Fruit fly (Drosophila melanogaster) whole organism, prepupa: ENCODE results near the gene CG8353.
A peak's percentile ranks its signal among the peaks of the same experiment; 100 is the strongest.

Experiments used
- CG10631 ChIP-seq: fragments of 200-800 bp; sonication (Bioruptor generic); optimal IDR thresholded peaks from 2 replicates; lab custom pipeline; 2016; ENCODE audit warnings: missing biosample characterization, missing genetic modification characterization
- CG10669 ChIP-seq: fragments of 200-800 bp; sonication (Bioruptor generic); optimal IDR thresholded peaks from 3 replicates; lab custom pipeline; 2018; ENCODE audit warnings: missing biosample characterization, mild to moderate bottlenecking, missing genetic modification characterization, moderate library complexity
- CG11294 ChIP-seq: fragments of 200-800 bp; sonication (Bioruptor generic); IDR thresholded peaks from 2 replicates; pipeline ENCODE4 v1.3.6; 2022; ENCODE audit warnings: missing biosample characterization, missing genetic modification characterization
- CG11902 ChIP-seq: fragments of 200-800 bp; sonication (Bioruptor generic); optimal IDR thresholded peaks from 3 replicates; lab custom pipeline; 2016; ENCODE audit warnings: missing biosample characterization, missing genetic modification characterization
- CG15336 ChIP-seq: fragments of 200-800 bp; sonication (Bioruptor generic); IDR thresholded peaks from 2 replicates; pipeline ENCODE4 v1.3.6; 2022; ENCODE audit warnings: missing biosample characterization, missing genetic modification characterization
- CG1621 ChIP-seq: fragments of 200-800 bp; sonication (Bioruptor generic); optimal IDR thresholded peaks from 3 replicates; lab custom pipeline; 2018; ENCODE audit warnings: missing biosample characterization, mild to moderate bottlenecking, missing genetic modification characterization
- CG3032 ChIP-seq: fragments of 200-800 bp; optimal IDR thresholded peaks from 2 replicates; lab custom pipeline; 2019; ENCODE audit warnings: missing biosample characterization, mild to moderate bottlenecking, missing genetic modification characterization, moderate library complexity
- CG31627 ChIP-seq: fragments of 200-800 bp; sonication (Bioruptor generic); optimal IDR thresholded peaks from 3 replicates; lab custom pipeline; 2016; ENCODE audit warnings: missing biosample characterization, missing genetic modification characterization
- CG32006 ChIP-seq: fragments of 200-800 bp; sonication (Bioruptor generic); optimal IDR thresholded peaks from 3 replicates; lab custom pipeline; 2017; ENCODE audit warnings: missing biosample characterization, mild to moderate bottlenecking, missing genetic modification characterization
- CG3919 ChIP-seq: fragments of 200-800 bp; sonication (Bioruptor generic); optimal IDR thresholded peaks from 3 replicates; lab custom pipeline; 2016; ENCODE audit warnings: missing biosample characterization, missing genetic modification characterization
- CG4318 ChIP-seq: fragments of 200-800 bp; sonication (Bioruptor generic); optimal IDR thresholded peaks from 3 replicates; lab custom pipeline; 2017; ENCODE audit warnings: missing biosample characterization, mild to moderate bottlenecking, missing genetic modification characterization
- CG6163 ChIP-seq: fragments of 200-800 bp; sonication (Bioruptor generic); IDR thresholded peaks from 3 replicates; pipeline ENCODE4 v1.3.6; 2022; ENCODE audit warnings: missing biosample characterization, missing genetic modification characterization
- CG6276 ChIP-seq: fragments of 200-800 bp; sonication (Bioruptor generic); optimal IDR thresholded peaks from 2 replicates; lab custom pipeline; 2017; ENCODE audit warnings: missing biosample characterization, mild to moderate bottlenecking, missing genetic modification characterization
- CG6808 ChIP-seq: fragments of 200-800 bp; sonication (Bioruptor generic); optimal IDR thresholded peaks from 3 replicates; lab custom pipeline; 2017; ENCODE audit warnings: missing biosample characterization, missing genetic modification characterization, mild to moderate bottlenecking, moderate library complexity, missing genetic modification reagents
- CG6854 ChIP-seq: fragments of 200-800 bp; sonication (Bioruptor generic); optimal IDR thresholded peaks from 2 replicates; lab custom pipeline; 2017; ENCODE audit warnings: missing biosample characterization, mild to moderate bottlenecking, missing genetic modification characterization
- CG8632 ChIP-seq: fragments of 200-800 bp; sonication (Bioruptor generic); optimal IDR thresholded peaks from 3 replicates; lab custom pipeline; 2016; ENCODE audit warnings: missing biosample characterization, missing genetic modification characterization
- CG9139 ChIP-seq: fragments of 200-800 bp; sonication (Bioruptor generic); optimal IDR thresholded peaks from 3 replicates; lab custom pipeline; 2017; ENCODE audit warnings: missing biosample characterization, mild to moderate bottlenecking, missing genetic modification characterization
- Eip75B ChIP-seq: fragments of 200-800 bp; sonication (Bioruptor generic); optimal IDR thresholded peaks from 3 replicates; lab custom pipeline; 2016; ENCODE audit warnings: missing biosample characterization, missing genetic modification characterization
- Eip78C ChIP-seq: fragments of 200-800 bp; sonication (Bioruptor generic); peaks from one replicate; lab custom pipeline; 2016; ENCODE audit warnings: missing biosample characterization, missing genetic modification characterization
- Eip93F ChIP-seq: fragments of 200-800 bp; sonication (Bioruptor generic); optimal IDR thresholded peaks from 2 replicates; lab custom pipeline; 2016; ENCODE audit warnings: missing biosample characterization, mild to moderate bottlenecking, missing genetic modification characterization
- Hr38 ChIP-seq: sonication (Bioruptor generic); optimal IDR thresholded peaks from 2 replicates; lab custom pipeline; 2016; ENCODE audit warnings: missing biosample characterization, missing genetic modification characterization
- Hr39 ChIP-seq: fragments of 200-800 bp; sonication (Bioruptor generic); optimal IDR thresholded peaks from 2 replicates; lab custom pipeline; 2016; ENCODE audit warnings: missing biosample characterization, missing genetic modification characterization
- Met ChIP-seq: fragments of 200-800 bp; sonication (Bioruptor generic); optimal IDR thresholded peaks from 3 replicates; lab custom pipeline; 2016; ENCODE audit warnings: missing biosample characterization, missing genetic modification characterization
- OdsH ChIP-seq: fragments of 200-800 bp; sonication (Bioruptor generic); optimal IDR thresholded peaks from 3 replicates; lab custom pipeline; 2016; ENCODE audit warnings: missing biosample characterization, missing genetic modification characterization
- Sox102F ChIP-seq: fragments of 200-800 bp; sonication (Bioruptor generic); optimal IDR thresholded peaks from 2 replicates; lab custom pipeline; 2016; ENCODE audit warnings: missing biosample characterization, mild to moderate bottlenecking, missing genetic modification characterization
- Sox14 ChIP-seq: fragments of 200-800 bp; sonication (Bioruptor generic); optimal IDR thresholded peaks from 3 replicates; lab custom pipeline; 2016; ENCODE audit warnings: missing biosample characterization, missing genetic modification characterization
- achi ChIP-seq: fragments of 200-800 bp; sonication (Bioruptor generic); optimal IDR thresholded peaks from 3 replicates; lab custom pipeline; 2016; ENCODE audit warnings: missing biosample characterization, missing genetic modification characterization
- cyc ChIP-seq: fragments of 200-800 bp; sonication (Bioruptor generic); optimal IDR thresholded peaks from 3 replicates; lab custom pipeline; 2016; ENCODE audit warnings: missing biosample characterization, missing genetic modification characterization
- eg ChIP-seq: fragments of 200-800 bp; sonication (Bioruptor generic); IDR thresholded peaks from 3 replicates; pipeline ENCODE4 v1.3.6; 2022; ENCODE audit warnings: missing biosample characterization, missing genetic modification characterization
- fd85E ChIP-seq: fragments of 200-800 bp; sonication (Bioruptor generic); optimal IDR thresholded peaks from 3 replicates; lab custom pipeline; 2016; ENCODE audit warnings: missing biosample characterization, missing genetic modification characterization
- lz ChIP-seq: fragments of 200-800 bp; sonication (Bioruptor generic); optimal IDR thresholded peaks from 3 replicates; lab custom pipeline; 2016; ENCODE audit warnings: missing biosample characterization, missing genetic modification characterization
- pdm3 ChIP-seq: fragments of 200-800 bp; sonication (Bioruptor generic); optimal IDR thresholded peaks from 3 replicates; lab custom pipeline; 2016; ENCODE audit warnings: missing biosample characterization, missing genetic modification characterization
- salr ChIP-seq, 2 experiments: fragments of 200-800 bp; sonication (Bioruptor generic); optimal IDR thresholded peaks; 3 replicates each; lab custom pipeline; 2016 to 2018; ENCODE audit warnings: missing biosample characterization in 2 of 2, missing genetic modification characterization in 2 of 2, mild to moderate bottlenecking in 1 of 2
- spab ChIP-seq: fragments of 200-800 bp; sonication (Bioruptor generic); optimal IDR thresholded peaks from 2 replicates; lab custom pipeline; 2017; ENCODE audit warnings: missing biosample characterization, mild to moderate bottlenecking, missing genetic modification characterization, missing genetic modification reagents
- ss ChIP-seq, 2 experiments: fragments of 200-800 bp; sonication (Bioruptor generic); optimal IDR thresholded peaks; 2 replicates in 1 of 2; 3 replicates in 1 of 2; lab custom pipeline; 2017 to 2018; ENCODE audit warnings: mild to moderate bottlenecking in 2 of 2, missing biosample characterization in 2 of 2, missing genetic modification characterization in 2 of 2, moderate library complexity in 1 of 2
- svp ChIP-seq: fragments of 200-800 bp; sonication (Bioruptor generic); peaks from one replicate; lab custom pipeline; 2016; ENCODE audit warnings: missing biosample characterization, missing genetic modification characterization
- topi ChIP-seq: fragments of 200-800 bp; sonication (Bioruptor generic); optimal IDR thresholded peaks from 3 replicates; lab custom pipeline; 2016; ENCODE audit warnings: missing biosample characterization, missing genetic modification characterization
- vri ChIP-seq: fragments of 200-800 bp; sonication (Bioruptor generic); optimal IDR thresholded peaks from 3 replicates; lab custom pipeline; 2016; ENCODE audit warnings: missing biosample characterization, mild to moderate bottlenecking, missing genetic modification characterization

Gene CG8353

DNA sequence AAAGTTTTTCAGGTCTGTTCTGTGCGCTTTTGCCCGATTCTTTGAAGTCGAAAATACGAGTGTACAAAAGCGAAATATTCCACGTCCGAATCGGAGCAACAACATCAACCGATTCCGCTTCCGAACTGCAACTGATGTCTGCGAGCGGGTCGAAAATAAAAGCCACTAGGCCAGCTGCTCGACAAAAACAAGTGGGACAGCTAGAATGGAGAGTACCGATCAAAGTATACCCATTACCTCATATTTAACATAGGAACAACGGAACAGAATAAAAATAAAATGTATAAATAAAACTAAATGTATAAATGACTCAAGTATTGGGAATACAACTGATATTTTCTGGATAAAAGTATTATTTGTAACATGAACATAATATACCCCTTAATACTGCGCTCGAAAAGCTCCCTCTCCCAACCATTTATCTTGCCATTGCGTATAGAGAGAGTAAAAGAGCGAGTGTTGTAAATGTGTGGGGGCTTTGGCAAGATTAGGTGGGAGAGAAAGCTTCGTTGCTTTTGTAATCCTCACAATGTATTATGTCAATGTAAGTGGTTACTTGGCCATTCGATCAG lies 8.8 kb upstream of the CG8353 start, which contains the start of gene SLC5A11 (continued):
- peak; percentile 86 for TF ChIP-seq Hr39
- TF ChIP-seq eg (GFP tag; lab: Robert Waterston, UW) = peak; percentile 99
- peak; percentile 100 for TF ChIP-seq CG15336 (GFP tag; lab: Robert Waterston, UW)
- peak; percentile 95 for TF ChIP-seq lz (GFP tag; lab: Kevin White, UChicago)
- peak; percentile 96 for TF ChIP-seq fd85E (GFP tag; lab: Kevin White, UChicago)
- peak; percentile 95 for TF ChIP-seq CG6276 (GFP tag; lab: Kevin White, UChicago)
- TF ChIP-seq pdm3 = peak; percentile 93
- TF ChIP-seq spab (GFP tag; lab: Kevin White, UChicago) = peak; percentile 94
- TF ChIP-seq CG6808 (GFP tag; lab: Kevin White, UChicago) = peak; percentile 92

DNA sequence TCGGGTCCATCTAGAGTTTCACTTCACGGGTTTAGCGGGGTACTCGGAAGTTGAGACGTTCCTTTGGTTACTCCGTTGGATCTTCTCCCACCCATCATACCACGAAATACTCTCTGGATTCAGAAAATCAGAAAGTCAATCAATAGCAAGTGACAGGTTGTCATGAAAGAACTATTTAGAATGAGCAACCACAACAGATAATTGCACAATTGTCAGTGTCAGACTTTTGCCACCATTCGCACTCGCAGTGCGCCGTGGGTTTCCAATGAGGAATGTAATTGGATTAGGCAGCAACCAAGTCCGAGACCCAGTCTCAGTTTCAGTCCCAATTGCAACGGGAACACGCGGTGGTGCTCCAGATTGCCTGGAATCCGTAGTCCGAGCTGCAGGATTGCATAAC lies 8.0 kb upstream of the CG8353 start, which contains the start of gene CG8419:
TSS of gene CG8419 (plus strand) at position 301 of the 400 bp plus-strand sequence.
- TF ChIP-seq Hr38 = no peak
- TF ChIP-seq ss (GFP tag; optimal IDR thresholded peaks at IDR 0.05; lab: Kevin White, UChicago) = no peak
- TF ChIP-seq salr (GFP tag; optimal IDR thresholded peaks at IDR 0.05; lab: Kevin White, UChicago) = no peak
- TF ChIP-seq CG6854 = no peak
- TF ChIP-seq CG1621 (tag; lab: Kevin White, UChicago) = no peak
- TF ChIP-seq Sox102F = no peak
- no peak for TF ChIP-seq Eip75B (GFP tag; lab: Kevin White, UChicago)
- no peak for TF ChIP-seq CG8632 (GFP tag; lab: Kevin White, UChicago)
- no peak for TF ChIP-seq CG6163 (GFP tag; lab: Robert Waterston, UW)
- TF ChIP-seq lz (GFP tag; lab: Kevin White, UChicago) = no peak
- TF ChIP-seq CG6276 (GFP tag; lab: Kevin White, UChicago) = no peak
- TF ChIP-seq, all 60 proteins: peak for 0

- TF ChIP-seq salr (GFP tag; optimal IDR thresholded peaks at IDR 0.05; lab: Kevin White, UChicago) = no peak
- no peak for TF ChIP-seq CG3919 (GFP tag; lab: Kevin White, UChicago)
- no peak for TF ChIP-seq topi (GFP tag; lab: Kevin White, UChicago)
- no peak for TF ChIP-seq CG6276 (GFP tag; lab: Kevin White, UChicago)
- no peak for TF ChIP-seq CG11294 (GFP tag; lab: Robert Waterston, UW)
- TF ChIP-seq Sox14 (GFP tag; lab: Kevin White, UChicago) = no peak
- no peak for TF ChIP-seq CG32006
- no peak for TF ChIP-seq OdsH
- TF ChIP-seq Eip78C (GFP tag; lab: Kevin White, UChicago) = no peak
- no peak for TF ChIP-seq achi (GFP tag; lab: Kevin White, UChicago)
- no peak for TF ChIP-seq vri
- no peak for TF ChIP-seq lz (GFP tag; lab: Kevin White, UChicago)
- TF ChIP-seq cyc (GFP tag; lab: Kevin White, UChicago) = no peak
- TF ChIP-seq CG31627 (GFP tag; lab: Kevin White, UChicago) = no peak
Observed at dm6 chr2L:8209362-8209761, 4.5 kb upstream of the CG8353 start.

DNA sequence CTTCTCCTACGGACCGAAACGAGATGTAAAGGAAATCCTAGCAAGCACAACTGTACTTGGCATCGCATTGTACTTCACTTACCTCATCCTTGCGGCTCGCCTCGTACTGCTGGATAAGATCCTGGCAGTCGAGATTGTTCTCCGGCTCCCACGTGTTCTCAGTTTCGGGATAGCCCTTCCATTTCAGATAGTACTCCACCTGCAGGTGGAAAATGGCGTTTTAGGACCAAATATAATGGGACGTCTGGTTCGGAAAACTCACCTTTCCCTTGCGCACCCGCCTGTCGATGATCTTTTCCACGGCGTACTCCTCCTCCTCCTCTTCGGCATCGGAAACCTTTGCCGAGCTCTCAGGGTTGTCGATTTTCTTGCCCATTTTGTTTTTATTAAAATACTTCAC lies 3.4 kb upstream of the CG8353 start:
- TF ChIP-seq Met (no peak), fd85E (GFP tag; lab: Kevin White, UChicago) (no peak), CG3032 (tag; lab: Kevin White, UChicago) (no peak), CG9139 (GFP tag; lab: Kevin White, UChicago) (no peak), CG4318 (no peak), Eip93F (GFP tag; lab: Kevin White, UChicago) (no peak), CG32006 (no peak), CG10631 (GFP tag; lab: Kevin White, UChicago) (no peak), svp (GFP tag; lab: Kevin White, UChicago) (no peak), CG11902 (GFP tag; lab: Kevin White, UChicago) (no peak), vri (no peak), CG11294 (GFP tag; lab: Robert Waterston, UW) (no peak), CG10669 (GFP tag; lab: Kevin White, UChicago) (no peak)
